In genomic region chrIII:10569246-10569645, ce11 we compare ENCODE assay signal across 2 worm cellular contexts.
A peak's percentile ranks its signal among the peaks of the same experiment; 100 is the strongest.
TF ChIP-seq lines count a peak whose summit lies in the region.

No protein-coding gene starts in this region.

TF ChIP-seq in whole organism, L3 larva, 47 proteins besides CTCF, POLR2A, EP300 and RAD21:
- TF ChIP-seq nfya-1 (tag; optimal IDR thresholded peaks at IDR 0.05; lab: Kevin White, UChicago; ENCODE audit: insufficient read depth) (peak; percentile 71), ceh-28 (tag; optimal IDR thresholded peaks at IDR 0.05; lab: Kevin White, UChicago) (no peak), eor-1 (tag; optimal IDR thresholded peaks at IDR 0.05; lab: Kevin White, UChicago) (no peak)

TF ChIP-seq in whole organism, late embryonic, 69 proteins besides CTCF, POLR2A, EP300 and RAD21:
- TF ChIP-seq K09A11.1 (tag; optimal IDR thresholded peaks at IDR 0.05; lab: Kevin White, UChicago; ENCODE audit: insufficient read depth) (no peak), eyg-1 (tag; optimal IDR thresholded peaks at IDR 0.05; lab: Kevin White, UChicago) (no peak), ceh-2 (tag; optimal IDR thresholded peaks at IDR 0.05; lab: Kevin White, UChicago) (no peak), T23F11.4 (GFP tag; optimal IDR thresholded peaks at IDR 0.05; lab: Kevin White, UChicago) (no peak), nfya-1 (tag; optimal IDR thresholded peaks at IDR 0.05; lab: Kevin White, UChicago) (peak; percentile 75), unc-3 (GFP tag; conservative IDR thresholded peaks at IDR 0.05; lab: Robert Waterston, UW) (no peak), unc-3 (tag; optimal IDR thresholded peaks at IDR 0.05; lab: Kevin White, UChicago) (no peak)

Comparison
In these comparisons a context has a peak if more than half of its experiments do, and no peak if none do; other contexts are left out.
1. Of the 9 proteins assayed by ChIP-seq in both whole organism, late embryonic and whole organism, L3 larva: peak only in whole organism, late embryonic: none; only in whole organism, L3 larva: none; in both: nfya-1; in neither: 8.